Fruit fly (Drosophila melanogaster) whole organism, embryonic: ENCODE results near the gene HP1b.

Source experiments
- Atf3 ChIP-seq: fragments of 200-800 bp; sonication (Bioruptor generic); optimal IDR thresholded peaks from 3 replicates; lab custom pipeline; 2016; ENCODE audit warnings: missing biosample characterization, missing genetic modification characterization
- B-H2 ChIP-seq: fragments of 200-800 bp; sonication (Bioruptor generic); optimal IDR thresholded peaks from 2 replicates; lab custom pipeline; 2018; ENCODE audit warnings: missing biosample characterization, mild to moderate bottlenecking, missing genetic modification characterization
- Bgb ChIP-seq: fragments of 200-800 bp; sonication (Bioruptor generic); IDR thresholded peaks from 2 replicates; pipeline ENCODE4 v1.3.6; 2022; ENCODE audit warnings: missing biosample characterization, missing genetic modification characterization; ENCODE audit not compliant: partially characterized antibody
- CG10366 ChIP-seq: fragments of 200-800 bp; sonication (Bioruptor generic); IDR thresholded peaks from 2 replicates; pipeline ENCODE4 v1.3.6; 2022; ENCODE audit warnings: missing biosample characterization, missing genetic modification characterization
- CG10431 ChIP-seq: fragments of 200-800 bp; sonication (Bioruptor generic); optimal IDR thresholded peaks from 3 replicates; lab custom pipeline; 2018; ENCODE audit warnings: missing biosample characterization, mild to moderate bottlenecking, missing genetic modification characterization
- CG10462 ChIP-seq: fragments of 200-800 bp; sonication (Bioruptor generic); optimal IDR thresholded peaks from 2 replicates; lab custom pipeline; 2016; ENCODE audit warnings: missing biosample characterization, missing genetic modification characterization
- CG11695 ChIP-seq: fragments of 200-800 bp; sonication (Bioruptor generic); IDR thresholded peaks from 3 replicates; pipeline ENCODE4 v1.3.6; 2022; ENCODE audit warnings: missing biosample characterization, missing genetic modification characterization
- CG15073 ChIP-seq: fragments of 200-800 bp; sonication (Bioruptor generic); optimal IDR thresholded peaks from 2 replicates; lab custom pipeline; 2016; ENCODE audit warnings: missing biosample characterization, missing genetic modification characterization
- CG15696 ChIP-seq: fragments of 200-800 bp; sonication (Bioruptor generic); optimal IDR thresholded peaks from 2 replicates; lab custom pipeline; 2019; ENCODE audit warnings: missing biosample characterization, mild to moderate bottlenecking, missing genetic modification characterization, moderate library complexity
- CG16863 ChIP-seq: fragments of 200-800 bp; sonication (Bioruptor generic); optimal IDR thresholded peaks from 3 replicates; lab custom pipeline; 2016; ENCODE audit warnings: missing biosample characterization, missing genetic modification characterization
- CG17385 ChIP-seq: fragments of 200-800 bp; sonication (Bioruptor generic); optimal IDR thresholded peaks from 3 replicates; lab custom pipeline; 2018; ENCODE audit warnings: missing biosample characterization, mild to moderate bottlenecking, missing genetic modification characterization
- CG17829 ChIP-seq: fragments of 200-800 bp; optimal IDR thresholded peaks from 2 replicates; lab custom pipeline; 2019; ENCODE audit warnings: missing biosample characterization, mild to moderate bottlenecking, missing genetic modification characterization, moderate library complexity
- CG1792 ChIP-seq: fragments of 200-800 bp; sonication (Bioruptor generic); optimal IDR thresholded peaks from 2 replicates; lab custom pipeline; 2016; ENCODE audit warnings: missing biosample characterization, missing genetic modification characterization
- CG18476 ChIP-seq: fragments of 200-800 bp; sonication (Bioruptor generic); optimal IDR thresholded peaks from 2 replicates; lab custom pipeline; 2016; ENCODE audit warnings: missing biosample characterization, mild to moderate bottlenecking, missing genetic modification characterization
- CG2889 ChIP-seq: fragments of 200-800 bp; sonication (Bioruptor generic); IDR thresholded peaks from 3 replicates; pipeline ENCODE4 v1.3.6; 2022; ENCODE audit warnings: missing biosample characterization, missing genetic modification characterization
- CG3163 ChIP-seq: fragments of 200-800 bp; sonication (Bioruptor generic); optimal IDR thresholded peaks from 3 replicates; lab custom pipeline; 2016; ENCODE audit warnings: missing biosample characterization, missing genetic modification characterization
- CG3407 ChIP-seq: fragments of 200-800 bp; sonication (Bioruptor generic); optimal IDR thresholded peaks from 2 replicates; lab custom pipeline; 2018; ENCODE audit warnings: missing biosample characterization, mild to moderate bottlenecking, missing genetic modification characterization
- CG34376 ChIP-seq: fragments of 200-800 bp; sonication (Bioruptor generic); optimal IDR thresholded peaks from 2 replicates; lab custom pipeline; 2018; ENCODE audit warnings: missing biosample characterization, mild to moderate bottlenecking, missing genetic modification characterization
- CG4328 ChIP-seq: fragments of 200-800 bp; sonication (Bioruptor generic); optimal IDR thresholded peaks from 3 replicates; lab custom pipeline; 2017; ENCODE audit warnings: missing biosample characterization, missing genetic modification reagents, missing genetic modification characterization
- CG6175 ChIP-seq: fragments of 200-800 bp; sonication (Bioruptor generic); IDR thresholded peaks from 3 replicates; pipeline ENCODE4 v1.3.6; 2022; ENCODE audit warnings: missing biosample characterization, missing genetic modification characterization
- CG6272 ChIP-seq: fragments of 200-800 bp; sonication (Bioruptor generic); IDR thresholded peaks from 2 replicates; pipeline ENCODE4 v1.3.6; 2022; ENCODE audit warnings: missing biosample characterization, missing genetic modification characterization
- CG7987 ChIP-seq: fragments of 200-800 bp; sonication (Bioruptor generic); optimal IDR thresholded peaks from 2 replicates; lab custom pipeline; 2018; ENCODE audit warnings: missing biosample characterization, mild to moderate bottlenecking, missing genetic modification characterization, moderate library complexity
- CG8089 ChIP-seq: fragments of 200-800 bp; sonication (Bioruptor generic); optimal IDR thresholded peaks from 3 replicates; lab custom pipeline; 2016; ENCODE audit warnings: missing biosample characterization, missing genetic modification characterization
- CG9437 ChIP-seq: fragments of 200-800 bp; sonication (Bioruptor generic); optimal IDR thresholded peaks from 2 replicates; lab custom pipeline; 2018; ENCODE audit warnings: missing biosample characterization, mild to moderate bottlenecking, missing genetic modification characterization
- E2f1 ChIP-seq: fragments of 200-800 bp; sonication (Bioruptor generic); IDR thresholded peaks from 2 replicates; pipeline ENCODE4 v1.3.6; 2022; ENCODE audit warnings: missing biosample characterization, missing genetic modification characterization
- Fer2 ChIP-seq: fragments of 200-800 bp; sonication (Bioruptor generic); optimal IDR thresholded peaks from 2 replicates; lab custom pipeline; 2018; ENCODE audit warnings: missing biosample characterization, mild to moderate bottlenecking, missing genetic modification characterization, moderate library complexity
- Fer3 ChIP-seq: fragments of 200-800 bp; sonication (Bioruptor generic); optimal IDR thresholded peaks from 2 replicates; lab custom pipeline; 2018; ENCODE audit warnings: missing biosample characterization, mild to moderate bottlenecking, missing genetic modification characterization, moderate library complexity
- Gug ChIP-seq: fragments of 200-800 bp; sonication (Bioruptor generic); IDR thresholded peaks from 4 replicates; pipeline ENCODE4 v1.3.6; 2022; ENCODE audit warnings: missing biosample characterization, missing genetic modification characterization
- HLH4C ChIP-seq: fragments of 200-800 bp; sonication (Bioruptor generic); IDR thresholded peaks from 3 replicates; pipeline ENCODE4 v1.3.6; 2022; ENCODE audit warnings: missing biosample characterization, missing genetic modification characterization; ENCODE audit not compliant: partially characterized antibody
- Hmr ChIP-seq: fragments of 200-800 bp; sonication (Bioruptor generic); optimal IDR thresholded peaks from 3 replicates; lab custom pipeline; 2017; ENCODE audit warnings: mild to moderate bottlenecking, missing biosample characterization, missing genetic modification reagents, missing genetic modification characterization
- Mad ChIP-seq: fragments of 200-800 bp; sonication (Bioruptor generic); optimal IDR thresholded peaks from 2 replicates; lab custom pipeline; 2016; ENCODE audit warnings: missing biosample characterization, missing genetic modification characterization
- Neu2 ChIP-seq: fragments of 200-800 bp; sonication (Bioruptor generic); optimal IDR thresholded peaks from 3 replicates; lab custom pipeline; 2016; ENCODE audit warnings: missing biosample characterization, missing genetic modification characterization, borderline replicate concordance
- Usf ChIP-seq: fragments of 200-800 bp; sonication (Bioruptor generic); optimal IDR thresholded peaks from 2 replicates; lab custom pipeline; 2017; ENCODE audit warnings: missing genotype, missing biosample characterization, missing genetic modification characterization
- ac ChIP-seq: fragments of 200-800 bp; sonication (Bioruptor generic); optimal IDR thresholded peaks from 3 replicates; lab custom pipeline; 2017; ENCODE audit warnings: missing biosample characterization, mild to moderate bottlenecking, missing genetic modification characterization
- al ChIP-seq: fragments of 200-800 bp; sonication (Bioruptor generic); IDR thresholded peaks from 2 replicates; pipeline ENCODE4 v1.3.6; 2022; ENCODE audit warnings: missing biosample characterization, missing genetic modification characterization
- aop ChIP-seq: fragments of 200-800 bp; sonication (Bioruptor generic); IDR thresholded peaks from 2 replicates; pipeline ENCODE4 v1.3.6; 2022; ENCODE audit warnings: missing biosample characterization, missing genetic modification characterization
- chif ChIP-seq, 2 experiments: fragments of 200-800 bp; sonication (Bioruptor generic); optimal IDR thresholded peaks; 3 replicates each; lab custom pipeline; 2016; ENCODE audit warnings: missing biosample characterization in 2 of 2, missing genetic modification characterization in 2 of 2
- fd102C ChIP-seq: fragments of 200-800 bp; sonication (Bioruptor generic); optimal IDR thresholded peaks from 2 replicates; lab custom pipeline; 2018; ENCODE audit warnings: missing biosample characterization, mild to moderate bottlenecking, missing genetic modification characterization, moderate library complexity
- kni ChIP-seq: fragments of 200-800 bp; sonication (Bioruptor generic); optimal IDR thresholded peaks from 3 replicates; lab custom pipeline; 2017; ENCODE audit warnings: mild to moderate bottlenecking, missing biosample characterization, missing genetic modification reagents, missing genetic modification characterization
- nmo ChIP-seq: fragments of 200-800 bp; sonication (Bioruptor generic); optimal IDR thresholded peaks from 2 replicates; lab custom pipeline; 2018; ENCODE audit warnings: missing biosample characterization, mild to moderate bottlenecking, missing genetic modification characterization, moderate library complexity
- pb ChIP-seq: fragments of 200-800 bp; sonication (Bioruptor generic); optimal IDR thresholded peaks from 3 replicates; lab custom pipeline; 2016; ENCODE audit warnings: missing biosample characterization, missing genetic modification characterization
- phol ChIP-seq: fragments of 200-800 bp; sonication (Bioruptor generic); optimal IDR thresholded peaks from 3 replicates; lab custom pipeline; 2018; ENCODE audit warnings: missing biosample characterization, mild to moderate bottlenecking, missing genetic modification characterization, moderate library complexity
- pnt ChIP-seq: fragments of 200-800 bp; sonication (Bioruptor generic); optimal IDR thresholded peaks from 3 replicates; lab custom pipeline; 2016; ENCODE audit warnings: missing biosample characterization, missing genetic modification characterization
- psq ChIP-seq: fragments of 200-800 bp; sonication (Bioruptor generic); optimal IDR thresholded peaks from 2 replicates; lab custom pipeline; 2017; ENCODE audit warnings: missing biosample characterization, missing genetic modification characterization
- sens-2 ChIP-seq: fragments of 200-800 bp; sonication (Bioruptor generic); IDR thresholded peaks from 2 replicates; pipeline ENCODE4 v1.3.6; 2022; ENCODE audit warnings: missing biosample characterization, missing genetic modification characterization
- sisA ChIP-seq: fragments of 200-800 bp; sonication (Bioruptor generic); IDR thresholded peaks from 2 replicates; pipeline ENCODE4 v1.3.6; 2022; ENCODE audit warnings: missing biosample characterization, missing genetic modification characterization
- sob ChIP-seq: fragments of 200-800 bp; sonication (Bioruptor generic); IDR thresholded peaks from 2 replicates; pipeline ENCODE4 v1.3.6; 2022; ENCODE audit warnings: missing biosample characterization, missing genetic modification characterization
- tio ChIP-seq: fragments of 200-800 bp; sonication (Bioruptor generic); optimal IDR thresholded peaks from 2 replicates; lab custom pipeline; 2017; ENCODE audit warnings: missing biosample characterization, missing genetic modification characterization, inconsistent platforms
- tll ChIP-seq, 2 experiments: fragments of 200-800 bp in 1 of 2; fragments of >200 bp in 1 of 2; sonication (Bioruptor generic) in 1 of 2; optimal IDR thresholded peaks; 2 replicates each; lab custom pipeline; 2017 to 2019; ENCODE audit warnings: missing biosample characterization in 2 of 2, missing genetic modification characterization in 2 of 2, mild to moderate bottlenecking in 1 of 2, moderate library complexity in 1 of 2
- tna ChIP-seq: fragments of 200-800 bp; sonication (Bioruptor generic); IDR thresholded peaks from 2 replicates; pipeline ENCODE4 v1.3.6; 2022; ENCODE audit warnings: missing biosample characterization, missing genetic modification characterization; ENCODE audit not compliant: partially characterized antibody
- tx ChIP-seq: fragments of 200-800 bp; sonication (Bioruptor generic); optimal IDR thresholded peaks from 2 replicates; lab custom pipeline; 2016; ENCODE audit warnings: missing biosample characterization, missing genetic modification characterization

Gene HP1b

dm6 chrX:9106775-9107283 is 26.0 kb downstream of the HP1b start, which contains the start of gene Arfrp1 (continued):
- TF ChIP-seq tx (no peak), CG3163 (GFP tag; lab: Kevin White, UChicago) (no peak), tna (GFP tag; lab: Robert Waterston, UW) (peak; percentile 65), CG6175 (GFP tag; lab: Robert Waterston, UW) (no peak), Gug (GFP tag; lab: Robert Waterston, UW) (peak; percentile 10; the same call in 1 of the 4 replicates), phol (tag; lab: Kevin White, UChicago) (peak; percentile 29), sisA (no peak), al (GFP tag; lab: Robert Waterston, UW) (peak; percentile 49; the same call in 1 of the 2 replicates), tio (GFP tag; lab: Kevin White, UChicago) (no peak), CG7987 (GFP tag; lab: Kevin White, UChicago) (no peak), Atf3 (GFP tag; lab: Kevin White, UChicago) (no peak), pnt (no peak), CG15696 (tag; lab: Kevin White, UChicago) (no peak), Neu2 (GFP tag; lab: Kevin White, UChicago) (no peak), CG6272 (GFP tag; lab: Robert Waterston, UW) (no peak), ac (GFP tag; lab: Kevin White, UChicago) (no peak), CG9437 (no peak), pb (GFP tag; lab: Kevin White, UChicago) (no peak), Bgb (GFP tag; lab: Robert Waterston, UW) (peak; percentile 80), CG34376 (GFP tag; lab: Kevin White, UChicago) (peak; percentile 10), Usf (no peak), Fer2 (tag; lab: Kevin White, UChicago) (peak; percentile 6), tll (GFP tag; optimal IDR thresholded peaks at IDR 0.05; lab: Kevin White, UChicago) (no peak), Mad (no peak), fd102C (GFP tag; lab: Kevin White, UChicago) (no peak), kni (GFP tag; lab: Kevin White, UChicago) (no peak), Fer3 (tag; lab: Kevin White, UChicago) (no peak), Hmr (no peak), CG10462 (GFP tag; lab: Kevin White, UChicago) (no peak), CG16863 (GFP tag; lab: Kevin White, UChicago) (no peak), CG4328 (GFP tag; lab: Kevin White, UChicago) (no peak), CG10431 (GFP tag; lab: Kevin White, UChicago) (no peak), CG18476 (GFP tag; lab: Kevin White, UChicago) (no peak), CG2889 (GFP tag; lab: Robert Waterston, UW) (no peak), aop (GFP tag; lab: Robert Waterston, UW) (no peak), B-H2 (GFP tag; lab: Kevin White, UChicago) (no peak), nmo (GFP tag; lab: Kevin White, UChicago) (no peak), CG11695 (GFP tag; lab: Robert Waterston, UW) (no peak), CG17829 (tag; lab: Kevin White, UChicago) (no peak), chif (GFP tag; optimal IDR thresholded peaks at IDR 0.05; lab: Kevin White, UChicago) (no peak), HLH4C (GFP tag; lab: Robert Waterston, UW) (peak; percentile 63; the same call in 2 of the 3 replicates), CG15073 (GFP tag; lab: Kevin White, UChicago) (no peak), CG17385 (GFP tag; lab: Kevin White, UChicago) (no peak), sens-2 (GFP tag; lab: Robert Waterston, UW) (no peak), CG8089 (GFP tag; lab: Kevin White, UChicago) (no peak), psq (no peak), E2f1 (GFP tag; lab: Robert Waterston, UW) (no peak), CG1792 (GFP tag; lab: Kevin White, UChicago) (no peak), CG3407 (GFP tag; lab: Kevin White, UChicago) (no peak), CG10366 (GFP tag; lab: Robert Waterston, UW) (peak; percentile 15; the same call in 1 of the 2 replicates), sob (GFP tag; lab: Robert Waterston, UW) (peak; percentile 19; the same call in 1 of the 2 replicates)
